Fruit fly (Drosophila melanogaster): ENCODE data around the gene CG6171.

The CG6171 gene

DNA sequence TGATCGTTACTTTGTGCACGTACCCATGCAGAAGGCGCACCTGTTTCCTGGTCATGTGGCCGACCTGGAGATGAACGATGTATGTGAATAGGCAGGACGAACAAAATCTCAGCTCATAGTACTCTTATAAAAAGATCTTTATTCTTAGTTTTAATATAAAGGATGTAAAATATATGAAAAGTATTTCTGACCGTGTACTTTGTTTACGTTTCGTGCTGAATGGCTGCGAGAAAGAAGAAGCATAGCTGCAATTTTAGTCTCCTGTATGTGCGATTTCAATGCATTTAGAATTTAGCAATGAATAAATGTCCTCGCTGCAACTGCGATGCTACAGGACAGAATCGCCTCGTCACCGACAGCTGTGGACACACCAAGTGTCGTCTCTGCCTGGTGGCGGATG lies 15.8 kb downstream of the CG6171 start, which contains the start of the genes CG42726 and CG42727 (continued):
- TF ChIP-seq HLH54F (GFP tag; optimal IDR thresholded peaks at IDR 0.05) (peak; percentile 13), da (GFP tag; optimal IDR thresholded peaks at IDR 0.05) (no peak), D (optimal IDR thresholded peaks at IDR 0.05) (no peak), D (GFP tag; optimal IDR thresholded peaks at IDR 0.05) (no peak), ind (GFP tag; optimal IDR thresholded peaks at IDR 0.05) (peak; percentile 39), repo (GFP tag; optimal IDR thresholded peaks at IDR 0.05) (no peak), CG16815 (GFP tag; optimal IDR thresholded peaks at IDR 0.05) (no peak), H15 (GFP tag; IDR thresholded peaks at IDR 0.05) (no peak), CG7963 (GFP tag; IDR thresholded peaks at IDR 0.05; ENCODE audit: partially characterized antibody) (0 out of 3 replicates have a peak, but pooled peaks have one; percentile 16), vnd (GFP tag; IDR thresholded peaks at IDR 0.05; ENCODE audit: partially characterized antibody) (no peak), Sry-β (GFP tag; optimal IDR thresholded peaks at IDR 0.05) (no peak), Optix (GFP tag; IDR thresholded peaks at IDR 0.05) (no peak), slp2 (GFP tag; optimal IDR thresholded peaks at IDR 0.05) (no peak), Xbp1 (GFP tag; optimal IDR thresholded peaks at IDR 0.05) (peak; percentile 37), pros (GFP tag; optimal IDR thresholded peaks at IDR 0.05) (no peak), hkb (optimal IDR thresholded peaks at IDR 0.05) (no peak), hkb (GFP tag; IDR thresholded peaks at IDR 0.05) (0 out of 2 replicates have a peak, but pooled peaks have one; percentile 40), Gsc (GFP tag; IDR thresholded peaks at IDR 0.05) (no peak), Ada2b (GFP tag; IDR thresholded peaks at IDR 0.05) (no peak), CG17912 (GFP tag; optimal IDR thresholded peaks at IDR 0.05) (no peak), Oli (tag; optimal IDR thresholded peaks at IDR 0.05) (peak; percentile 26), CG7987 (GFP tag; optimal IDR thresholded peaks at IDR 0.05) (no peak), CG17186 (GFP tag; optimal IDR thresholded peaks at IDR 0.05) (no peak), CG2678 (tag; optimal IDR thresholded peaks at IDR 0.05) (peak; percentile 43), zfh1 (GFP tag; IDR thresholded peaks at IDR 0.05) (no peak), CG30403 (GFP tag; optimal IDR thresholded peaks at IDR 0.05) (peak; percentile 45), btn (GFP tag; optimal IDR thresholded peaks at IDR 0.05) (no peak), CG12744 (GFP tag; optimal IDR thresholded peaks at IDR 0.05) (no peak), org-1 (GFP tag; optimal IDR thresholded peaks at IDR 0.05) (no peak), sens-2 (GFP tag; IDR thresholded peaks at IDR 0.05) (peak; percentile 35; the same call in 1 of the 2 replicates), Taf1 (GFP tag; IDR thresholded peaks at IDR 0.05) (no peak), CG32772 (GFP tag; IDR thresholded peaks at IDR 0.05) (no peak), CG17829 (tag; optimal IDR thresholded peaks at IDR 0.05) (peak; percentile 42), CHES-1-like (GFP tag; optimal IDR thresholded peaks at IDR 0.05) (no peak), CG9437 (GFP tag; optimal IDR thresholded peaks at IDR 0.05) (no peak), CG9215 (GFP tag; IDR thresholded peaks at IDR 0.05) (no peak), CG10274 (GFP tag; optimal IDR thresholded peaks at IDR 0.05) (no peak), pum (GFP tag; optimal IDR thresholded peaks at IDR 0.05) (no peak), CG2116 (GFP tag; optimal IDR thresholded peaks at IDR 0.05) (peak; percentile 13), CG7928 (GFP tag; optimal IDR thresholded peaks at IDR 0.05) (no peak), CG10147 (GFP tag; optimal IDR thresholded peaks at IDR 0.05) (peak; percentile 50), Hsf (GFP tag; optimal IDR thresholded peaks at IDR 0.05) (peak; percentile 55), Fer3 (tag; optimal IDR thresholded peaks at IDR 0.05) (peak; percentile 6), CG18011 (GFP tag; optimal IDR thresholded peaks at IDR 0.05) (no peak), prd (optimal IDR thresholded peaks at IDR 0.05) (no peak), prd (GFP tag; IDR thresholded peaks at IDR 0.05) (peak; percentile 34; the same call in 1 of the 3 replicates), cg (GFP tag; optimal IDR thresholded peaks at IDR 0.05) (no peak), pho (GFP tag; optimal IDR thresholded peaks at IDR 0.05) (no peak), lilli (GFP tag; optimal IDR thresholded peaks at IDR 0.05) (peak; percentile 51), Dad (GFP tag; optimal IDR thresholded peaks at IDR 0.05) (no peak), wek (GFP tag; optimal IDR thresholded peaks at IDR 0.05) (no peak), abd-A (tag; optimal IDR thresholded peaks at IDR 0.05) (no peak), scrt (GFP tag; optimal IDR thresholded peaks at IDR 0.05) (no peak)

All from whole organism, embryonic.